Worm (Caenorhabditis elegans) whole organism, L3 larva: Measurements from ENCODE around the gene ZC239.20.
"Not testable (repeated sequence)": the region's sequence is repeated elsewhere in the genome, so short reads cannot be mapped to it uniquely, and the experiment has no call there.

ENCODE experiments used
- R02D3.7 ChIP-seq: fragments of 150-350 bp; optimal IDR thresholded peaks from 2 replicates; lab custom pipeline; 2014; ENCODE audit warnings: missing biosample characterization, missing genetic modification characterization
- ZK546.5 ChIP-seq: sonication (generic microtip); optimal IDR thresholded peaks from 2 replicates; lab custom pipeline; 2017; ENCODE audit warnings: missing biosample characterization, missing genetic modification characterization
- aly-2 ChIP-seq: fragments of 150-350 bp; optimal IDR thresholded peaks from 2 replicates; lab custom pipeline; 2014; ENCODE audit warnings: missing biosample characterization, missing genetic modification characterization
- ama-1 ChIP-seq: fragments of 150-350 bp; optimal IDR thresholded peaks from 2 replicates; lab custom pipeline; 2018
- ceh-16 ChIP-seq: sonication (generic microtip); optimal IDR thresholded peaks from 2 replicates; lab custom pipeline; 2017; ENCODE audit warnings: missing biosample characterization, missing genetic modification characterization
- ceh-28 ChIP-seq: fragments of 150-350 bp; optimal IDR thresholded peaks from 2 replicates; lab custom pipeline; 2014; ENCODE audit warnings: missing biosample characterization, missing genetic modification reagents, missing genetic modification characterization
- ceh-82 ChIP-seq: fragments of 150-350 bp; optimal IDR thresholded peaks from 2 replicates; lab custom pipeline; 2014; ENCODE audit warnings: missing biosample characterization, missing genetic modification characterization
- daf-12 ChIP-seq: fragments of 150-350 bp; optimal IDR thresholded peaks from 2 replicates; lab custom pipeline; 2014; ENCODE audit warnings: missing biosample characterization, missing genetic modification reagents, missing genetic modification characterization
- egl-27 ChIP-seq: sonication (generic microtip); optimal IDR thresholded peaks from 4 replicates; lab custom pipeline; 2017; ENCODE audit warnings: missing biosample characterization, missing genetic modification reagents, missing genetic modification characterization
- egl-5 ChIP-seq: fragments of 150-350 bp; optimal IDR thresholded peaks from 2 replicates; lab custom pipeline; 2017; ENCODE audit warnings: missing biosample characterization, missing genetic modification reagents, missing genetic modification characterization, inconsistent platforms
- elt-2 ChIP-seq: sonication (generic microtip); optimal IDR thresholded peaks from 2 replicates; lab custom pipeline; 2016; ENCODE audit warnings: missing genetic modification reagents, mild to moderate bottlenecking, missing genetic modification characterization, missing compliant biosample characterization
- eor-1 ChIP-seq, 2 experiments: fragments of 150-350 bp; optimal IDR thresholded peaks; 2 replicates each; lab custom pipeline; 2014 to 2018; ENCODE audit warnings: missing biosample characterization in 2 of 2, missing genetic modification characterization in 2 of 2
- fkh-10 ChIP-seq: sonication (generic microtip); optimal IDR thresholded peaks from 2 replicates; lab custom pipeline; 2017; ENCODE audit warnings: missing biosample characterization, missing genetic modification reagents, missing genetic modification characterization
- fos-1 ChIP-seq: fragments of 150-350 bp; optimal IDR thresholded peaks from 2 replicates; lab custom pipeline; 2014; ENCODE audit warnings: missing biosample characterization, missing genetic modification characterization
- hmg-11 ChIP-seq: sonication (generic microtip); optimal IDR thresholded peaks from 2 replicates; lab custom pipeline; 2016; ENCODE audit warnings: missing genetic modification characterization, missing compliant biosample characterization
- jun-1 ChIP-seq: fragments of 150-350 bp; optimal IDR thresholded peaks from 2 replicates; lab custom pipeline; 2014; ENCODE audit warnings: missing biosample characterization, missing genetic modification reagents, missing genetic modification characterization
- lin-15B ChIP-seq: fragments of 150-350 bp; optimal IDR thresholded peaks from 2 replicates; lab custom pipeline; 2014; ENCODE audit warnings: missing biosample characterization, missing genetic modification characterization
- lin-39 ChIP-seq: fragments of 150-350 bp; optimal IDR thresholded peaks from 2 replicates; lab custom pipeline; 2018; ENCODE audit warnings: missing biosample characterization, missing genetic modification reagents, missing genetic modification characterization
- lsy-12 ChIP-seq: sonication (generic microtip); optimal IDR thresholded peaks from 2 replicates; lab custom pipeline; 2016; ENCODE audit warnings: mild to moderate bottlenecking, missing genetic modification characterization, missing compliant biosample characterization
- mdl-1 ChIP-seq: fragments of 150-350 bp; optimal IDR thresholded peaks from 2 replicates; lab custom pipeline; 2014; ENCODE audit warnings: missing biosample characterization, missing genetic modification characterization
- mml-1 ChIP-seq: fragments of 150-350 bp; sonication (generic microtip); optimal IDR thresholded peaks from 3 replicates; lab custom pipeline; 2014; ENCODE audit warnings: missing biosample characterization, missing genetic modification characterization
- nfya-1 ChIP-seq: sonication (generic microtip); optimal IDR thresholded peaks from 2 replicates; lab custom pipeline; 2017; ENCODE audit warnings: missing genetic modification characterization, mild to moderate bottlenecking, missing compliant biosample characterization, antibody characterized with exemption, moderate library complexity; ENCODE audit not compliant: insufficient read depth
- nhr-11 ChIP-seq: fragments of 150-350 bp; optimal IDR thresholded peaks from 2 replicates; lab custom pipeline; 2014; ENCODE audit warnings: missing biosample characterization, missing genetic modification characterization
- nhr-23 ChIP-seq: fragments of 150-350 bp; optimal IDR thresholded peaks from 2 replicates; lab custom pipeline; 2014; ENCODE audit warnings: missing biosample characterization, missing genetic modification reagents, missing genetic modification characterization
- nhr-237 ChIP-seq: fragments of 150-350 bp; optimal IDR thresholded peaks from 2 replicates; lab custom pipeline; 2014; ENCODE audit warnings: missing biosample characterization, missing genetic modification characterization
- nhr-25 ChIP-seq: sonication (generic microtip); optimal IDR thresholded peaks from 2 replicates; lab custom pipeline; 2017; ENCODE audit warnings: missing biosample characterization, missing genetic modification characterization
- nhr-28 ChIP-seq: fragments of 150-350 bp; optimal IDR thresholded peaks from 2 replicates; lab custom pipeline; 2014; ENCODE audit warnings: missing biosample characterization, missing genetic modification characterization
- nhr-76 ChIP-seq: fragments of 150-350 bp; sonication (generic microtip); optimal IDR thresholded peaks from 5 replicates; lab custom pipeline; 2014; ENCODE audit warnings: missing biosample characterization, missing genetic modification characterization
- pha-4 ChIP-seq: fragments of 150-350 bp; optimal IDR thresholded peaks from 2 replicates; lab custom pipeline; 2014; ENCODE audit warnings: missing biosample characterization, missing genetic modification reagents, missing genetic modification characterization
- sea-2 ChIP-seq: fragments of 150-350 bp; sonication (generic microtip); optimal IDR thresholded peaks from 4 replicates; lab custom pipeline; 2014; ENCODE audit warnings: missing biosample characterization, missing genetic modification reagents, missing genetic modification characterization
- snpc-4 ChIP-seq: fragments of 150-350 bp; optimal IDR thresholded peaks from 2 replicates; lab custom pipeline; 2014; ENCODE audit warnings: missing biosample characterization, missing genetic modification characterization
- unc-39 ChIP-seq: sonication (generic microtip); optimal IDR thresholded peaks from 4 replicates; lab custom pipeline; 2017; ENCODE audit warnings: missing biosample characterization, missing genetic modification characterization
- unc-62 ChIP-seq: fragments of 150-350 bp; sonication (generic microtip); optimal IDR thresholded peaks from 4 replicates; lab custom pipeline; 2014; ENCODE audit warnings: missing biosample characterization, missing genetic modification reagents, missing genetic modification characterization
- zag-1 ChIP-seq: fragments of 150-350 bp; optimal IDR thresholded peaks from 2 replicates; lab custom pipeline; 2014; ENCODE audit warnings: missing biosample characterization, missing genetic modification characterization
- ztf-11 ChIP-seq: fragments of 150-350 bp; optimal IDR thresholded peaks from 2 replicates; lab custom pipeline; 2014; ENCODE audit warnings: missing biosample characterization, missing genetic modification characterization

ZC239.20 gene

ce11 chrII:3209251-3209650, 2.9 kb upstream of the ZC239.20 start, which contains the start of gene ZC239.6:
ZC239.6 (plus strand) TSS chrII:3209631.
- TF ChIP-seq hmg-11 (tag; lab: Kevin White, UChicago) (peak; percentile 30), nhr-23 (tag; lab: Kevin White, UChicago) (peak; percentile 3), pha-4 (tag; lab: Kevin White, UChicago) (peak; percentile 66), fos-1 (tag; lab: Kevin White, UChicago) (no peak), jun-1 (tag; lab: Kevin White, UChicago) (no peak), egl-5 (tag; lab: Kevin White, UChicago) (no peak), ztf-11 (no peak), zag-1 (tag; lab: Kevin White, UChicago) (no peak), fkh-10 (GFP tag; lab: Kevin White, UChicago) (no peak), lin-39 (tag; lab: Kevin White, UChicago) (no peak), sea-2 (GFP tag; lab: Kevin White, UChicago) (no peak), snpc-4 (peak; percentile 33), unc-62 (GFP tag; lab: Kevin White, UChicago) (no peak), ceh-28 (tag; lab: Kevin White, UChicago) (no peak), nhr-28 (tag; lab: Kevin White, UChicago) (no peak), eor-1 (tag; optimal IDR thresholded peaks at IDR 0.05; lab: Kevin White, UChicago) (no peak), unc-39 (tag; lab: Kevin White, UChicago) (no peak), nfya-1 (tag; lab: Kevin White, UChicago) (peak; percentile 55), daf-12 (no peak), ceh-16 (tag; lab: Kevin White, UChicago) (no peak), ceh-82 (no peak), ZK546.5 (no peak)
- TF ChIP-seq, all 47 proteins: peak for 5

ce11 chrII:3208679-3209078, 2.4 kb upstream of the ZC239.20 start, which contains the start of gene sdz-35:
sdz-35 (minus strand) TSS chrII:3208779.
- TF ChIP-seq zag-1 (tag; lab: Kevin White, UChicago) (no peak), nhr-237 (tag; lab: Kevin White, UChicago) (no peak)

- TF ChIP-seq ceh-16 (tag; lab: Kevin White, UChicago) = no peak
- no peak for TF ChIP-seq daf-12
- TF ChIP-seq ZK546.5 = no peak
- TF ChIP-seq snpc-4 = no peak
- TF ChIP-seq nhr-23 (tag; lab: Kevin White, UChicago) = no peak
- TF ChIP-seq lin-39 (tag; lab: Kevin White, UChicago) = no peak
- TF ChIP-seq lsy-12 (tag; lab: Kevin White, UChicago) = no peak
- TF ChIP-seq eor-1 (tag; optimal IDR thresholded peaks at IDR 0.05; lab: Kevin White, UChicago) = no peak
- TF ChIP-seq ztf-11 = no peak
- TF ChIP-seq R02D3.7 (tag; lab: Kevin White, UChicago) = no peak
These were observed 2.9 kb downstream of the ZC239.20 start, which contains the start of gene sri-50 for ce11 chrII:3203415-3203814. sri-50 (plus strand) TSS chrII:3203715.

ce11 chrII:3202519-3202918, 3.8 kb downstream of the ZC239.20 start, which contains the start of gene sri-53:
sri-53 (minus strand) TSS chrII:3202619.
- TF ChIP-seq zag-1 (tag; lab: Kevin White, UChicago) (no peak), mdl-1 (tag; lab: Kevin White, UChicago) (no peak), jun-1 (tag; lab: Kevin White, UChicago) (no peak), nhr-23 (tag; lab: Kevin White, UChicago) (no peak), egl-27 (tag; lab: Kevin White, UChicago) (no peak), unc-62 (GFP tag; lab: Kevin White, UChicago) (no peak), aly-2 (tag; lab: Kevin White, UChicago) (no peak), nfya-1 (tag; lab: Kevin White, UChicago) (no peak), lin-15B (tag; lab: Kevin White, UChicago) (no peak), nhr-11 (tag; lab: Kevin White, UChicago) (no peak), ama-1 (no peak), elt-2 (tag; lab: Kevin White, UChicago) (no peak), nhr-28 (tag; lab: Kevin White, UChicago) (no peak), nhr-25 (no peak), ceh-82 (no peak), daf-12 (no peak), nhr-76 (tag; lab: Kevin White, UChicago) (no peak)
- TF ChIP-seq, all 47 proteins: peak for 0

- not testable (repeated sequence) for TF ChIP-seq hmg-11, mml-1, lin-15B (tag; lab: Kevin White, UChicago)
These were observed 5.1 kb downstream of the ZC239.20 start, which contains the start of gene sri-48 for ce11 chrII:3201242-3201641. sri-48 (minus strand) TSS chrII:3201342.
